Worm (Caenorhabditis elegans): ENCODE data around the gene T02H6.4.

Gene T02H6.4

DNA sequence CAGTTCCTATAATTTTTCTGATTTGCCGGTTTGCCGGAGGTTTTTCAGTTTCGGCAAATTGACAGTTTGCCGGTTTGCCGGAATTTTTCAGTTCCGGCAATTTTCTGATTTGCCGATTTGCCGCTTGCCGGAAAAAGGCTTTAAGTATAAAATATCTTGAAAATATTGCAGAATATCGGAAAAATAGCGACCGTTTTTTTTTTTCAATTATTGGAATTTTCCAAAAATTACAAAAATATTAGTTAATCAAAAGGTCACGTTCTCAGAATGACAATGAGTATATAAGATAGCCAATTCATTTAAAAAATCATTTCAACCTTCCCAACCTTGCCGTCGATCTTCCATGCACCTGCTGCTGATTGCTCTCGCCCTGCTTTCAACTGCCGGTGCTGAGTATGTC is 7.5 kb upstream of the T02H6.4 start, which contains the start of gene T02H6.7:
Gene T02H6.7 (plus strand): TSS at position 301 of the 400 bp plus-strand sequence.
- no peak for TF ChIP-seq tbx-2 (tag; optimal IDR thresholded peaks at IDR 0.05)
- no peak for TF ChIP-seq nhr-11 (tag; optimal IDR thresholded peaks at IDR 0.05)

DNA sequence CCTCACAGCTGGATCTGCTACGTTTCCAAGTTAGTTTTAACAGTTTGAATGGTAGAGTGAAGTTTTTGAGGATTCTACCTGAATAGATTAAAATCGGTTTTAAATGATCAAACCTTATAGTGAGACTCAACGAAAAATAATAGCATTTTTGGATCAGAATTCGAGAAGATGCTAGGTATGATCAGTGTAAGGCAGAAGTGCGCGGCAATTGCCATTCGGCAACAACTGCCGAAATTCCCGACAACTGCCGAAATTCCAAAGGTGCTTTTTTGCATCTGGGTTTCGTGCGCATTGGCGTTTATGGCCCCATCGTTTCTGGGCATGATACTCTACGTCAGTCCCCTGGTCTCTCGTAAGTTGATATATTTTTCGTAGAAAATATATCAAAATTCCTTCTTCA is 6.4 kb upstream of the T02H6.4 start, which contains the start of gene T02H6.6:
Gene T02H6.6 (plus strand): TSS at position 301 of the 400 bp plus-strand sequence.
- TF ChIP-seq lin-15B (tag; optimal IDR thresholded peaks at IDR 0.05) (no peak), zag-1 (tag; optimal IDR thresholded peaks at IDR 0.05) (no peak), elt-2 (tag; optimal IDR thresholded peaks at IDR 0.05) (no peak), aly-2 (tag; optimal IDR thresholded peaks at IDR 0.05) (no peak), ZK546.5 (tag; optimal IDR thresholded peaks at IDR 0.05) (no peak), pqm-1 (tag; optimal IDR thresholded peaks at IDR 0.05) (no peak), ceh-9 (tag; optimal IDR thresholded peaks at IDR 0.05) (no peak), lin-39 (tag; optimal IDR thresholded peaks at IDR 0.05) (no peak), R02D3.7 (tag; optimal IDR thresholded peaks at IDR 0.05) (no peak), nhr-43 (tag; optimal IDR thresholded peaks at IDR 0.05; ENCODE audit: poor library complexity, severe bottlenecking) (no peak), egl-27 (tag; optimal IDR thresholded peaks at IDR 0.05) (no peak), ceh-16 (tag; optimal IDR thresholded peaks at IDR 0.05) (no peak), nhr-76 (tag; optimal IDR thresholded peaks at IDR 0.05) (no peak), nhr-77 (tag; optimal IDR thresholded peaks at IDR 0.05) (no peak), nhr-237 (tag; optimal IDR thresholded peaks at IDR 0.05) (no peak), mml-1 (tag; optimal IDR thresholded peaks at IDR 0.05) (no peak), snpc-4 (tag; optimal IDR thresholded peaks at IDR 0.05) (no peak), elt-1 (tag; optimal IDR thresholded peaks at IDR 0.05) (no peak), fkh-10 (GFP tag; optimal IDR thresholded peaks at IDR 0.05) (no peak), mdl-1 (tag; optimal IDR thresholded peaks at IDR 0.05) (no peak)

DNA sequence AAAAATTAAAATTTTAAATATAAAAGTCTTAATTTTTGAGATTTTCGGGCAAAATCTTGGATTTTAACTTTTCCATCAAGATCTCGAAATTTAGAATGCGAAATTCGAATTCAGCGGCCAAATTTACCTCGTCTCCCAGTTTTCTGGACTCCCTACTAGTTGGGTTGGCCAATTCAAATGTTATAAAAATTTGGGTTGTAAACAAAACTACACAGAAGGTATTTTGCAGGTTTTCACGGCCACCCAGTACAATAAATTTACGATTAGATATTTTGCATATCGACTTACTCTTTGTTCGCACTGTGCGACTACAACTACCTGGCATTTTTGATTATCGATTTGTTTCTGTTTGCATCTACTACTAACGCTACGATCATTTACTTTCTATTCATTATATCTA is 5.0 kb upstream of the T02H6.4 start, which contains the start of gene T02H6.5:
Gene T02H6.5 (plus strand): TSS at position 301 of the 400 bp plus-strand sequence.
- TF ChIP-seq ama-1 (optimal IDR thresholded peaks at IDR 0.05): no peak
- no peak for TF ChIP-seq elt-3 (tag; optimal IDR thresholded peaks at IDR 0.05)
- no peak for TF ChIP-seq zag-1 (tag; optimal IDR thresholded peaks at IDR 0.05)
- TF ChIP-seq ceh-82 (tag; optimal IDR thresholded peaks at IDR 0.05): no peak
- no peak for TF ChIP-seq mml-1 (tag; optimal IDR thresholded peaks at IDR 0.05)
- TF ChIP-seq snpc-4 (tag; optimal IDR thresholded peaks at IDR 0.05): no peak
- TF ChIP-seq fkh-2 (tag; optimal IDR thresholded peaks at IDR 0.05): no peak
- TF ChIP-seq ztf-11 (tag; optimal IDR thresholded peaks at IDR 0.05): no peak
- TF ChIP-seq fos-1 (tag; optimal IDR thresholded peaks at IDR 0.05): no peak
- TF ChIP-seq pqm-1 (tag; optimal IDR thresholded peaks at IDR 0.05): no peak
- TF ChIP-seq lsy-12 (tag; optimal IDR thresholded peaks at IDR 0.05): no peak
- no peak for TF ChIP-seq aly-2 (tag; optimal IDR thresholded peaks at IDR 0.05)

ce11 chrII:691550-691949 is 1.7 kb downstream of the T02H6.4 start, which contains the start of gene T02H6.3:
T02H6.3 (plus strand) TSS chrII:691850.
- no peak for TF ChIP-seq elt-3 (tag; optimal IDR thresholded peaks at IDR 0.05)
- no peak for TF ChIP-seq jun-1 (tag; optimal IDR thresholded peaks at IDR 0.05)
- no peak for TF ChIP-seq pqm-1 (tag; optimal IDR thresholded peaks at IDR 0.05)
- TF ChIP-seq fos-1 (tag; optimal IDR thresholded peaks at IDR 0.05): no peak
- no peak for TF ChIP-seq lin-39 (tag; optimal IDR thresholded peaks at IDR 0.05)
- TF ChIP-seq mdl-1 (tag; optimal IDR thresholded peaks at IDR 0.05): no peak
- TF ChIP-seq sea-2 (GFP tag; optimal IDR thresholded peaks at IDR 0.05): no peak
- no peak for TF ChIP-seq R02D3.7 (tag; optimal IDR thresholded peaks at IDR 0.05)
- no peak for TF ChIP-seq egl-27 (tag; optimal IDR thresholded peaks at IDR 0.05)
- TF ChIP-seq egl-5 (tag; optimal IDR thresholded peaks at IDR 0.05): no peak

- TF ChIP-seq nhr-77 (tag; optimal IDR thresholded peaks at IDR 0.05) (no peak), aly-2 (tag; optimal IDR thresholded peaks at IDR 0.05) (no peak), skn-1 (tag; optimal IDR thresholded peaks at IDR 0.05) (no peak), nhr-11 (tag; optimal IDR thresholded peaks at IDR 0.05) (no peak), mdl-1 (tag; optimal IDR thresholded peaks at IDR 0.05) (no peak), fkh-2 (tag; optimal IDR thresholded peaks at IDR 0.05) (no peak)
Measured at ce11 chrII:701025-701370, 11.1 kb downstream of the T02H6.4 start, which contains the start of gene T02H6.11. T02H6.11 (minus strand) TSS chrII:701125.

Measured in whole organism, L3 larva.